Fruit fly (Drosophila melanogaster) whole organism: Measurements from ENCODE around the gene CG31019.

Experiments
- CG8478 ChIP-seq: fragments of >200 bp; optimal IDR thresholded peaks from 2 replicates; lab custom pipeline; 2018; ENCODE audit warnings: inconsistent platforms
- Dll ChIP-seq: fragments of >200 bp; optimal IDR thresholded peaks from 2 replicates; lab custom pipeline; 2017
- psq ChIP-seq: fragments of >200 bp; optimal IDR thresholded peaks from 2 replicates; lab custom pipeline; 2017

DNA sequence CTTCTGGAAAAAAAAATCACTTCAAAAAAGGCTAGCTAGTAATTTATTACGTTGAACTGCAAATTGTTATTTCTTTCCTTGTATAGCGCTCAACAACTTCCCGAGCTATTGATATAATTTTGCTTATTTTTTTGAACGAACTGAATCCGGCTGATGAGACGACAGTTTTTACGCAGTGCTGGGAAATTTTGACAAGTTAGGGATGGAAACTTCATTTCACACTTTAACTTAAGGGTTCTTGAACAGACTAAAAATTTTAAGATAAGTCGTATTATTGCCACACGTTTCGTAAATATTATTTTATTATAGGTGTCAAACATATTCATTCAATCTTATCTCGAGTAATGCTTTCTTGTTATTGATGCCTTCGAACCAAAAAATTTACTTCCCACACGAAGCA, 13.3 kb upstream of the CG31019 start, which contains the start of gene Rpt6R:
- TF ChIP-seq CG8478 (lab: Kevin White, UChicago) (no peak), Dll (no peak), psq (no peak)
